Worm (Caenorhabditis elegans): ENCODE data around the gene Y57G7A.3.
A peak's percentile ranks its signal among the peaks of the same experiment; 100 is the strongest.

Gene Y57G7A.3

DNA sequence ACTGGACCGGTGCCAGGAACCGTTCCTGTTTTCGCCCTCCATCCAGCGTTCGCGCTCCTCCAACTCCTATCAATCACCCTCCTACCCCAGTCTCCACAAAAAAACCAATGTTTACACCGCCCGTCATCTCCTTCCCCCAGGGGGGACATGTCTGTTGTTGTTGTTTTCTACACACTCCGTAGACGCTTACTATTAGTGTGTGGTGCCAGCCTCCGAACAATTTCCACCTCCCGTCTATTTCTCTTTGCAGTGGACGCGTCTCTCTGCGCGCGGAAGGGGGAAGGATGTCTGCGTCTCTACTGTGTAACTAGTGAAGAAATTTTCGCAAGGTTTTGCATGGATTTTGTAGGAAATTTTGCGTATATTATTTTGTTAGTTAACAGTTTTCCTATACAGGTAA, 43.1 kb upstream of the Y57G7A.3 start (continued):
- TF ChIP-seq nhr-11 (tag; optimal IDR thresholded peaks at IDR 0.05) (no peak), lin-13 (GFP tag; optimal IDR thresholded peaks at IDR 0.05) (no peak), Y55F3AM.14 (GFP tag; optimal IDR thresholded peaks at IDR 0.05) (no peak), ceh-16 (tag; optimal IDR thresholded peaks at IDR 0.05) (no peak), mdl-1 (tag; optimal IDR thresholded peaks at IDR 0.05) (no peak), ztf-11 (tag; optimal IDR thresholded peaks at IDR 0.05) (no peak), unc-62 (GFP tag; optimal IDR thresholded peaks at IDR 0.05) (no peak), unc-55 (GFP tag; optimal IDR thresholded peaks at IDR 0.05) (peak; percentile 71), nhr-237 (tag; optimal IDR thresholded peaks at IDR 0.05) (no peak), egl-27 (tag; optimal IDR thresholded peaks at IDR 0.05) (no peak), lin-39 (tag; optimal IDR thresholded peaks at IDR 0.05) (no peak), lsy-2 (tag; optimal IDR thresholded peaks at IDR 0.05) (peak in 1 of 2 experiments; percentile 58)

DNA sequence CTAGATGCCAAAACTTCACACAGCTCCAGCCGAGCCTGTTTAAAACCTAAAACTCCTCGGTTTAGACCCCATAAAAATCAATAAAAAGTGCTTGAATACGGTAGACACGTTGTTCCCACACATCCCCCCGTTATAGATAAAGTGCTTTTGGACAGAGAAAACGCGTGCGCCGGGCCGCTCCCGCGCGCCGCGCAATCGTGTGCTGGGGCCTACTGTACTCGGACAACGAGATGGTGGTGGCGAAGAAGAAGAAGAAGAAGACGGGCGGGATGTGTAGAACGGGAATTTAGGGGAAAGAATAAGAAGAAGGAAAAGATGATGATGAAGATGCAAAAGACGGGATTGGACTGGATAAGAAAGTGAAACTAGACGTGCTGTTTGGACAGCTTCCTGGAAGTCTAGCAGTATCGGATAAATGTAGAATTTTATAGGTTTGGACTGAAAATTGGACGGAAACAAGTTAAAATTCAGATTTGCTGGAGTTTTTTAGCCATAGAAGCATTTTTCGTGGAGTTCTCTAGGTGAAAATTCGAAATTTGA, 41.1 kb upstream of the Y57G7A.3 start:
- TF ChIP-seq nhr-21 (tag; optimal IDR thresholded peaks at IDR 0.05), result peak; percentile 56
- TF ChIP-seq lsy-2 (tag; optimal IDR thresholded peaks at IDR 0.05), result peak in 1 of 2 experiments; percentile 3
- no peak for TF ChIP-seq alr-1 (tag; optimal IDR thresholded peaks at IDR 0.05)
- no peak for TF ChIP-seq zag-1 (tag; optimal IDR thresholded peaks at IDR 0.05)
- no peak for TF ChIP-seq sma-9 (GFP tag; optimal IDR thresholded peaks at IDR 0.05)
- no peak for TF ChIP-seq sma-9 (tag; optimal IDR thresholded peaks at IDR 0.05)
- TF ChIP-seq skn-1 (tag; optimal IDR thresholded peaks at IDR 0.05), result no peak
- no peak for TF ChIP-seq C34F6.9 (tag; optimal IDR thresholded peaks at IDR 0.05)
- TF ChIP-seq sma-3 (GFP tag; optimal IDR thresholded peaks at IDR 0.05), result no peak
- no peak for TF ChIP-seq mbf-1 (tag; optimal IDR thresholded peaks at IDR 0.05)
- no peak for TF ChIP-seq ztf-1 (GFP tag; conservative IDR thresholded peaks at IDR 0.05)
- TF ChIP-seq F13H6.1 (tag; optimal IDR thresholded peaks at IDR 0.05), result no peak
- no peak for TF ChIP-seq ztf-4 (tag; optimal IDR thresholded peaks at IDR 0.05)
- TF ChIP-seq lin-11 (tag; optimal IDR thresholded peaks at IDR 0.05), result no peak
- TF ChIP-seq Y55F3AM.14 (GFP tag; optimal IDR thresholded peaks at IDR 0.05), result peak; percentile 39
- TF ChIP-seq nhr-12 (tag; optimal IDR thresholded peaks at IDR 0.05), result no peak
- TF ChIP-seq egl-27 (tag; optimal IDR thresholded peaks at IDR 0.05), result no peak
- TF ChIP-seq nhr-11 (tag; optimal IDR thresholded peaks at IDR 0.05), result no peak
- no peak for TF ChIP-seq elt-3 (tag; optimal IDR thresholded peaks at IDR 0.05)
- TF ChIP-seq blmp-1 (tag; optimal IDR thresholded peaks at IDR 0.05; ENCODE audit: insufficient read depth), result peak; percentile 46
- TF ChIP-seq fos-1 (tag; optimal IDR thresholded peaks at IDR 0.05), result no peak
- no peak for TF ChIP-seq elt-1 (tag; optimal IDR thresholded peaks at IDR 0.05)
- TF ChIP-seq unc-55 (GFP tag; optimal IDR thresholded peaks at IDR 0.05), result peak; percentile 49
- TF ChIP-seq mab-5 (tag; optimal IDR thresholded peaks at IDR 0.05), result no peak

DNA sequence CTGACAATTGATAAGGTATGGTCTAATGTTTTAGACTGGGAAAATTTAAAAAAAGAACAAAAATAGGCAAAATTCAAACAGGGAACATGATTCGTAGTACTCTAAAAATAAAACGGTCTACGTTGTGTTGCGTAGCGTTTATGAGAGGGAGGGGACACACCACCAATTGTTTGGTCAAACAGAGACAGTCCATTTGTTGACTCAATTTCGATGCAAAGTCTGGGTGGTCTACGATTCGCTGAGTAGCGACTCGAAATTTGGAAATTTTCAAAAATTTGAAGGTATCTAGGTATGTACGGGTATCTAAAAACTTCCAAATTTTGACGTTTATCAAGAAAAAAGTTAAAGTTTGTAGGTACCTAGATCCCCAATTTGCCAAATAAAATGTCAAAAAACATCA, 39.8 kb upstream of the Y57G7A.3 start:
- TF ChIP-seq nhr-237 (tag; optimal IDR thresholded peaks at IDR 0.05) (no peak), ceh-16 (tag; optimal IDR thresholded peaks at IDR 0.05) (no peak), snpc-4 (tag; optimal IDR thresholded peaks at IDR 0.05) (no peak), R02D3.7 (tag; optimal IDR thresholded peaks at IDR 0.05) (no peak), aly-2 (tag; optimal IDR thresholded peaks at IDR 0.05) (no peak), elt-1 (tag; optimal IDR thresholded peaks at IDR 0.05) (no peak), lin-11 (tag; optimal IDR thresholded peaks at IDR 0.05) (no peak), nhr-129 (tag; optimal IDR thresholded peaks at IDR 0.05) (no peak), gmeb-1 (tag; optimal IDR thresholded peaks at IDR 0.05) (no peak), mab-5 (tag; optimal IDR thresholded peaks at IDR 0.05) (no peak), peb-1 (tag; optimal IDR thresholded peaks at IDR 0.05) (no peak), crh-2 (tag; optimal IDR thresholded peaks at IDR 0.05) (no peak), nhr-12 (tag; optimal IDR thresholded peaks at IDR 0.05) (no peak), sma-9 (GFP tag; optimal IDR thresholded peaks at IDR 0.05) (no peak), sma-9 (tag; optimal IDR thresholded peaks at IDR 0.05) (no peak), nhr-77 (tag; optimal IDR thresholded peaks at IDR 0.05) (no peak), zag-1 (tag; optimal IDR thresholded peaks at IDR 0.05) (no peak), fos-1 (tag; optimal IDR thresholded peaks at IDR 0.05) (no peak)

DNA sequence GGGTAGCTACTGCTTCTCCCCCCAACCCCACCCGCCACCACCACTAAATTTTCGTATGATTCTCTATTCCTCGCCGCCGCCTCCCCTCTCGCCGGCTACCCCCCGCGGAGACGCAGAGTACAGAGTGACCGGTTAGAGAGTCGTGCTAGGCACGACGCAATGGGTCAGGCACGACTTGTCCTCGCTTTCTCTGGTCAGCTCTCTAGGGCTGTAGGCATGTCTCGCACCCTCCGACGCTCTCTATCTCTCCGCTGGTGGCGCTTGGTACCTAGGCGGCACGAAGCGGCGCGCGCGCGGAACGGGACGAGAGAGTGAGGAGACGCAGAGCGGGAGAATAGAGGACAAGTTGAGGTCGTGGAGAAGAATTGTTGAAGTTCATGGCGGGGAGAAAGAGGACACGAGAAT, 38.7 kb upstream of the Y57G7A.3 start:
- no peak for TF ChIP-seq nhr-12 (tag; optimal IDR thresholded peaks at IDR 0.05)
- TF ChIP-seq nhr-129 (tag; optimal IDR thresholded peaks at IDR 0.05), result peak; percentile 53
- no peak for TF ChIP-seq R02D3.7 (tag; optimal IDR thresholded peaks at IDR 0.05)
- TF ChIP-seq unc-55 (GFP tag; optimal IDR thresholded peaks at IDR 0.05), result peak; percentile 83
- TF ChIP-seq ztf-4 (tag; optimal IDR thresholded peaks at IDR 0.05), result no peak
- TF ChIP-seq nhr-6 (tag; optimal IDR thresholded peaks at IDR 0.05), result no peak
- TF ChIP-seq dmd-4 (tag; optimal IDR thresholded peaks at IDR 0.05), result no peak
- TF ChIP-seq elt-1 (tag; optimal IDR thresholded peaks at IDR 0.05), result peak; percentile 43
- no peak for TF ChIP-seq nhr-11 (tag; optimal IDR thresholded peaks at IDR 0.05)
- peak; percentile 69 for TF ChIP-seq ceh-16 (tag; optimal IDR thresholded peaks at IDR 0.05)
- peak; percentile 94 for TF ChIP-seq nhr-25 (tag; optimal IDR thresholded peaks at IDR 0.05)
- TF ChIP-seq lin-11 (tag; optimal IDR thresholded peaks at IDR 0.05), result peak; percentile 39
- peak; percentile 100 for TF ChIP-seq F13H6.1 (tag; optimal IDR thresholded peaks at IDR 0.05)
- peak; percentile 95 for TF ChIP-seq nhr-21 (tag; optimal IDR thresholded peaks at IDR 0.05)
- no peak for TF ChIP-seq nhr-10 (tag; optimal IDR thresholded peaks at IDR 0.05)
- TF ChIP-seq snpc-4 (tag; optimal IDR thresholded peaks at IDR 0.05), result no peak
- TF ChIP-seq sma-9 (GFP tag; optimal IDR thresholded peaks at IDR 0.05), result peak; percentile 91
- TF ChIP-seq sma-9 (tag; optimal IDR thresholded peaks at IDR 0.05), result no peak
- TF ChIP-seq crh-2 (tag; optimal IDR thresholded peaks at IDR 0.05), result peak; percentile 46
- TF ChIP-seq ceh-82 (tag; optimal IDR thresholded peaks at IDR 0.05), result peak; percentile 76
- TF ChIP-seq unc-62 (GFP tag; optimal IDR thresholded peaks at IDR 0.05), result peak; percentile 65
- no peak for TF ChIP-seq ZK546.5 (tag; optimal IDR thresholded peaks at IDR 0.05)
- no peak for TF ChIP-seq lin-39 (tag; optimal IDR thresholded peaks at IDR 0.05)
- TF ChIP-seq ama-1 (optimal IDR thresholded peaks at IDR 0.05), result no peak
- peak; percentile 46 for TF ChIP-seq gmeb-1 (tag; optimal IDR thresholded peaks at IDR 0.05)
- no peak for TF ChIP-seq ztf-11 (tag; optimal IDR thresholded peaks at IDR 0.05)

Data from whole organism, L2 larva.